Worm (Caenorhabditis elegans) whole organism, midembryonic: ENCODE measurements around the gene C06C3.3.

Experiments used
- cog-1 ChIP-seq: sonication (generic microtip); optimal IDR thresholded peaks from 2 replicates; lab custom pipeline; 2016; ENCODE audit warnings: missing genetic modification characterization, missing compliant biosample characterization
- med-1 ChIP-seq: sonication (generic microtip); optimal IDR thresholded peaks from 2 replicates; lab custom pipeline; 2017; ENCODE audit warnings: missing genetic modification characterization, mild to moderate bottlenecking, missing compliant biosample characterization, antibody characterized with exemption, missing genetic modification reagents; ENCODE audit not compliant: insufficient read depth
- ref-1 ChIP-seq: fragments of 200-800 bp; sonication (Bioruptor generic); conservative IDR thresholded peaks from 2 replicates; pipeline ENCODE4 v1.3.6; 2022; ENCODE audit warnings: missing genetic modification reagents, missing genetic modification characterization, missing compliant biosample characterization
- tab-1 ChIP-seq: fragments of 200-800 bp; sonication (Bioruptor generic); IDR thresholded peaks from 2 replicates; pipeline ENCODE4 v1.3.6; 2022; ENCODE audit warnings: missing genetic modification characterization, missing compliant biosample characterization

DNA sequence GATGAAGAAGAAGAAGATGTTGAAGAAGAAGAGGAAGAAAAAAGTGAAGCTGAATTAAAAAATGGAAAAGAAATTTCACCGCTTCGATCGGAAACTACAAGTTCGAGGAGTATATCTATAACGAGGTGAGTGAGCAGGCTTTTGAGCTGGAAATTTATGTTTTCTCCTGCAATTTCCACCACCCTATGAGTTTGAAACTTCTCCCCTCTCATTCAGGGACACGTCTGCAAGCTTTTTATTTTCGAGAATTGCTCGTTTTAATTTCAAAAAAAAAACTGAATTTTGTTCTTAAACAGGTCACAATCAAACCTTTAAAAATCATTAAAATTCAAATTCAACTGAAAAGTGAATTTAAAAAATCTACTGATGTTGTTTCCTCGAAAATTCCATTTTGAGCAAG is 10.0 kb downstream of the C06C3.3 start:
- TF ChIP-seq cog-1 (no peak), med-1 (GFP tag; lab: Kevin White, UChicago) (no peak), tab-1 (GFP tag; lab: Robert Waterston, UW) (no peak), ref-1 (GFP tag; lab: Robert Waterston, UW) (no peak)
